Fruit fly (Drosophila melanogaster): ENCODE data around the gene ppk17.

dm6 chr2L:16761891-16762290 lies 1.5 kb upstream of the ppk17 start:
- TF ChIP-seq CrebA (GFP tag; optimal IDR thresholded peaks at IDR 0.05; ENCODE audit: borderline replicate concordance) (no peak), GATAd (GFP tag; optimal IDR thresholded peaks at IDR 0.05) (no peak), jim (GFP tag; optimal IDR thresholded peaks at IDR 0.05) (no peak), CG32264 (GFP tag; optimal IDR thresholded peaks at IDR 0.05) (no peak), Hr78 (GFP tag; optimal IDR thresholded peaks at IDR 0.05) (no peak), Hr83 (GFP tag; optimal IDR thresholded peaks at IDR 0.05; ENCODE audit: poor library complexity, severe bottlenecking) (no peak), N (GFP tag; optimal IDR thresholded peaks at IDR 0.05) (no peak), usp (GFP tag; optimal IDR thresholded peaks at IDR 0.05) (no peak), brk (GFP tag; optimal IDR thresholded peaks at IDR 0.05) (no peak), lola (GFP tag; optimal IDR thresholded peaks at IDR 0.05) (no peak), psq (GFP tag; optimal IDR thresholded peaks at IDR 0.05) (no peak), HLH106 (tag; optimal IDR thresholded peaks at IDR 0.05) (no peak), Abd-B (GFP tag; optimal IDR thresholded peaks at IDR 0.05) (no peak), Sp1 (GFP tag; optimal IDR thresholded peaks at IDR 0.05) (no peak)

All from whole organism, wandering third instar larva.